Fruit fly (Drosophila melanogaster) whole organism, prepupa: Measurements from ENCODE around the gene dnc.

Source experiments
- CG10631 ChIP-seq: fragments of 200-800 bp; sonication (Bioruptor generic); optimal IDR thresholded peaks from 2 replicates; lab custom pipeline; 2016; ENCODE audit warnings: missing biosample characterization, missing genetic modification characterization
- CG10669 ChIP-seq: fragments of 200-800 bp; sonication (Bioruptor generic); optimal IDR thresholded peaks from 3 replicates; lab custom pipeline; 2018; ENCODE audit warnings: missing biosample characterization, mild to moderate bottlenecking, missing genetic modification characterization, moderate library complexity
- CG11294 ChIP-seq: fragments of 200-800 bp; sonication (Bioruptor generic); IDR thresholded peaks from 2 replicates; pipeline ENCODE4 v1.3.6; 2022; ENCODE audit warnings: missing biosample characterization, missing genetic modification characterization
- CG11762 ChIP-seq: fragments of 200-800 bp; sonication (Bioruptor generic); optimal IDR thresholded peaks from 3 replicates; lab custom pipeline; 2016; ENCODE audit warnings: missing biosample characterization, missing genetic modification characterization; ENCODE audit not compliant: insufficient read depth
- CG11902 ChIP-seq: fragments of 200-800 bp; sonication (Bioruptor generic); optimal IDR thresholded peaks from 3 replicates; lab custom pipeline; 2016; ENCODE audit warnings: missing biosample characterization, missing genetic modification characterization
- CG15336 ChIP-seq: fragments of 200-800 bp; sonication (Bioruptor generic); IDR thresholded peaks from 2 replicates; pipeline ENCODE4 v1.3.6; 2022; ENCODE audit warnings: missing biosample characterization, missing genetic modification characterization
- CG16779 ChIP-seq: fragments of 200-800 bp; sonication (Bioruptor generic); optimal IDR thresholded peaks from 3 replicates; lab custom pipeline; 2017; ENCODE audit warnings: missing biosample characterization, mild to moderate bottlenecking, missing genetic modification characterization
- CG3032 ChIP-seq: fragments of 200-800 bp; optimal IDR thresholded peaks from 2 replicates; lab custom pipeline; 2019; ENCODE audit warnings: missing biosample characterization, mild to moderate bottlenecking, missing genetic modification characterization, moderate library complexity
- CG31627 ChIP-seq: fragments of 200-800 bp; sonication (Bioruptor generic); optimal IDR thresholded peaks from 3 replicates; lab custom pipeline; 2016; ENCODE audit warnings: missing biosample characterization, missing genetic modification characterization
- CG32006 ChIP-seq: fragments of 200-800 bp; sonication (Bioruptor generic); optimal IDR thresholded peaks from 3 replicates; lab custom pipeline; 2017; ENCODE audit warnings: missing biosample characterization, mild to moderate bottlenecking, missing genetic modification characterization
- CG34406 ChIP-seq: fragments of 200-800 bp; sonication (Bioruptor generic); optimal IDR thresholded peaks from 3 replicates; lab custom pipeline; 2016; ENCODE audit warnings: missing biosample characterization, missing genetic modification characterization
- CG3919 ChIP-seq: fragments of 200-800 bp; sonication (Bioruptor generic); optimal IDR thresholded peaks from 3 replicates; lab custom pipeline; 2016; ENCODE audit warnings: missing biosample characterization, missing genetic modification characterization
- CG6276 ChIP-seq: fragments of 200-800 bp; sonication (Bioruptor generic); optimal IDR thresholded peaks from 2 replicates; lab custom pipeline; 2017; ENCODE audit warnings: missing biosample characterization, mild to moderate bottlenecking, missing genetic modification characterization
- CG6792 ChIP-seq: fragments of 200-800 bp; sonication (Bioruptor generic); optimal IDR thresholded peaks from 3 replicates; lab custom pipeline; 2016; ENCODE audit warnings: missing biosample characterization, missing genetic modification characterization
- CG6854 ChIP-seq: fragments of 200-800 bp; sonication (Bioruptor generic); optimal IDR thresholded peaks from 2 replicates; lab custom pipeline; 2017; ENCODE audit warnings: missing biosample characterization, mild to moderate bottlenecking, missing genetic modification characterization
- CG8119 ChIP-seq: fragments of 200-800 bp; sonication (Bioruptor generic); IDR thresholded peaks from 3 replicates; pipeline ENCODE4 v1.3.6; 2022; ENCODE audit warnings: missing biosample characterization, missing genetic modification characterization
- CG8319 ChIP-seq: fragments of 200-800 bp; sonication (Bioruptor generic); optimal IDR thresholded peaks from 3 replicates; lab custom pipeline; 2016; ENCODE audit warnings: missing biosample characterization, missing genetic modification characterization
- CG8632 ChIP-seq: fragments of 200-800 bp; sonication (Bioruptor generic); optimal IDR thresholded peaks from 3 replicates; lab custom pipeline; 2016; ENCODE audit warnings: missing biosample characterization, missing genetic modification characterization
- CG9139 ChIP-seq: fragments of 200-800 bp; sonication (Bioruptor generic); optimal IDR thresholded peaks from 3 replicates; lab custom pipeline; 2017; ENCODE audit warnings: missing biosample characterization, mild to moderate bottlenecking, missing genetic modification characterization
- Eip78C ChIP-seq: fragments of 200-800 bp; sonication (Bioruptor generic); peaks from one replicate; lab custom pipeline; 2016; ENCODE audit warnings: missing biosample characterization, missing genetic modification characterization
- Eip93F ChIP-seq: fragments of 200-800 bp; sonication (Bioruptor generic); optimal IDR thresholded peaks from 2 replicates; lab custom pipeline; 2016; ENCODE audit warnings: missing biosample characterization, mild to moderate bottlenecking, missing genetic modification characterization
- Ets21C ChIP-seq: fragments of 200-800 bp; sonication (Bioruptor generic); optimal IDR thresholded peaks from 3 replicates; lab custom pipeline; 2016; ENCODE audit warnings: missing biosample characterization, missing genetic modification characterization
- Hr38 ChIP-seq: sonication (Bioruptor generic); optimal IDR thresholded peaks from 2 replicates; lab custom pipeline; 2016; ENCODE audit warnings: missing biosample characterization, missing genetic modification characterization
- Hr39 ChIP-seq: fragments of 200-800 bp; sonication (Bioruptor generic); optimal IDR thresholded peaks from 2 replicates; lab custom pipeline; 2016; ENCODE audit warnings: missing biosample characterization, missing genetic modification characterization
- Hr4 ChIP-seq: fragments of 200-800 bp; sonication (Bioruptor generic); optimal IDR thresholded peaks from 3 replicates; lab custom pipeline; 2016; ENCODE audit warnings: missing biosample characterization, missing genetic modification characterization
- Met ChIP-seq: fragments of 200-800 bp; sonication (Bioruptor generic); optimal IDR thresholded peaks from 3 replicates; lab custom pipeline; 2016; ENCODE audit warnings: missing biosample characterization, missing genetic modification characterization
- OdsH ChIP-seq: fragments of 200-800 bp; sonication (Bioruptor generic); optimal IDR thresholded peaks from 3 replicates; lab custom pipeline; 2016; ENCODE audit warnings: missing biosample characterization, missing genetic modification characterization
- Smox ChIP-seq: fragments of 200-800 bp; sonication (Bioruptor generic); optimal IDR thresholded peaks from 3 replicates; lab custom pipeline; 2016; ENCODE audit warnings: missing biosample characterization, missing genetic modification characterization
- Sox102F ChIP-seq: fragments of 200-800 bp; sonication (Bioruptor generic); optimal IDR thresholded peaks from 2 replicates; lab custom pipeline; 2016; ENCODE audit warnings: missing biosample characterization, mild to moderate bottlenecking, missing genetic modification characterization
- Sox14 ChIP-seq: fragments of 200-800 bp; sonication (Bioruptor generic); optimal IDR thresholded peaks from 3 replicates; lab custom pipeline; 2016; ENCODE audit warnings: missing biosample characterization, missing genetic modification characterization
- Sox15 ChIP-seq: fragments of 200-800 bp; sonication (Bioruptor generic); optimal IDR thresholded peaks from 3 replicates; lab custom pipeline; 2016; ENCODE audit warnings: missing biosample characterization, missing genetic modification characterization
- achi ChIP-seq: fragments of 200-800 bp; sonication (Bioruptor generic); optimal IDR thresholded peaks from 3 replicates; lab custom pipeline; 2016; ENCODE audit warnings: missing biosample characterization, missing genetic modification characterization
- acj6 ChIP-seq: fragments of 200-800 bp; sonication (Bioruptor generic); optimal IDR thresholded peaks from 3 replicates; lab custom pipeline; 2016; ENCODE audit warnings: missing biosample characterization, missing genetic modification characterization
- cyc ChIP-seq: fragments of 200-800 bp; sonication (Bioruptor generic); optimal IDR thresholded peaks from 3 replicates; lab custom pipeline; 2016; ENCODE audit warnings: missing biosample characterization, missing genetic modification characterization
- dac ChIP-seq: fragments of 200-800 bp; sonication (Bioruptor generic); optimal IDR thresholded peaks from 2 replicates; lab custom pipeline; 2017; ENCODE audit warnings: missing biosample characterization, mild to moderate bottlenecking, missing genetic modification characterization
- dsx ChIP-seq: fragments of 200-800 bp; optimal IDR thresholded peaks from 3 replicates; lab custom pipeline; 2019; ENCODE audit warnings: missing biosample characterization, mild to moderate bottlenecking, missing genetic modification characterization, moderate library complexity; ENCODE audit not compliant: poor library complexity, severe bottlenecking
- eg ChIP-seq: fragments of 200-800 bp; sonication (Bioruptor generic); IDR thresholded peaks from 3 replicates; pipeline ENCODE4 v1.3.6; 2022; ENCODE audit warnings: missing biosample characterization, missing genetic modification characterization
- fd59A ChIP-seq: fragments of 200-800 bp; sonication (Bioruptor generic); optimal IDR thresholded peaks from 2 replicates; lab custom pipeline; 2017; ENCODE audit warnings: missing biosample characterization, mild to moderate bottlenecking, missing genetic modification characterization, missing genetic modification reagents
- pdm3 ChIP-seq: fragments of 200-800 bp; sonication (Bioruptor generic); optimal IDR thresholded peaks from 3 replicates; lab custom pipeline; 2016; ENCODE audit warnings: missing biosample characterization, missing genetic modification characterization
- salr ChIP-seq, 2 experiments: fragments of 200-800 bp; sonication (Bioruptor generic); optimal IDR thresholded peaks; 3 replicates each; lab custom pipeline; 2016 to 2018; ENCODE audit warnings: missing biosample characterization in 2 of 2, missing genetic modification characterization in 2 of 2, mild to moderate bottlenecking in 1 of 2
- ss ChIP-seq, 2 experiments: fragments of 200-800 bp; sonication (Bioruptor generic); optimal IDR thresholded peaks; 2 replicates in 1 of 2; 3 replicates in 1 of 2; lab custom pipeline; 2017 to 2018; ENCODE audit warnings: mild to moderate bottlenecking in 2 of 2, missing biosample characterization in 2 of 2, missing genetic modification characterization in 2 of 2, moderate library complexity in 1 of 2
- svp ChIP-seq: fragments of 200-800 bp; sonication (Bioruptor generic); peaks from one replicate; lab custom pipeline; 2016; ENCODE audit warnings: missing biosample characterization, missing genetic modification characterization
- vri ChIP-seq: fragments of 200-800 bp; sonication (Bioruptor generic); optimal IDR thresholded peaks from 3 replicates; lab custom pipeline; 2016; ENCODE audit warnings: missing biosample characterization, mild to moderate bottlenecking, missing genetic modification characterization

The dnc gene

dm6 chrX:3288909-3289706 is 112.9 kb downstream of the dnc start (continued):
- TF ChIP-seq Hr39 (GFP tag; lab: Kevin White, UChicago), result peak; percentile 49
- TF ChIP-seq achi (GFP tag; lab: Kevin White, UChicago), result peak; percentile 58
- TF ChIP-seq Sox102F (GFP tag; lab: Kevin White, UChicago), result peak; percentile 66
- TF ChIP-seq CG34406 (GFP tag; lab: Kevin White, UChicago), result peak; percentile 45
- peak; percentile 35 for TF ChIP-seq CG8632 (GFP tag; lab: Kevin White, UChicago)
- no peak for TF ChIP-seq CG11902
- peak; percentile 4 for TF ChIP-seq Ets21C
- TF ChIP-seq CG8119 (GFP tag; lab: Robert Waterston, UW), result peak; percentile 54; the same call in 2 of the 3 replicates
- peak; percentile 49 for TF ChIP-seq CG6276 (GFP tag; lab: Kevin White, UChicago)
- peak; percentile 69 for TF ChIP-seq Sox14 (GFP tag; lab: Kevin White, UChicago)

- TF ChIP-seq Eip78C (GFP tag; lab: Kevin White, UChicago) (peak; percentile 9), svp (GFP tag; lab: Kevin White, UChicago) (peak; percentile 68), CG16779 (no peak)
These were observed 114.9 kb downstream of the dnc start for dm6 chrX:3291071-3291660.

DNA sequence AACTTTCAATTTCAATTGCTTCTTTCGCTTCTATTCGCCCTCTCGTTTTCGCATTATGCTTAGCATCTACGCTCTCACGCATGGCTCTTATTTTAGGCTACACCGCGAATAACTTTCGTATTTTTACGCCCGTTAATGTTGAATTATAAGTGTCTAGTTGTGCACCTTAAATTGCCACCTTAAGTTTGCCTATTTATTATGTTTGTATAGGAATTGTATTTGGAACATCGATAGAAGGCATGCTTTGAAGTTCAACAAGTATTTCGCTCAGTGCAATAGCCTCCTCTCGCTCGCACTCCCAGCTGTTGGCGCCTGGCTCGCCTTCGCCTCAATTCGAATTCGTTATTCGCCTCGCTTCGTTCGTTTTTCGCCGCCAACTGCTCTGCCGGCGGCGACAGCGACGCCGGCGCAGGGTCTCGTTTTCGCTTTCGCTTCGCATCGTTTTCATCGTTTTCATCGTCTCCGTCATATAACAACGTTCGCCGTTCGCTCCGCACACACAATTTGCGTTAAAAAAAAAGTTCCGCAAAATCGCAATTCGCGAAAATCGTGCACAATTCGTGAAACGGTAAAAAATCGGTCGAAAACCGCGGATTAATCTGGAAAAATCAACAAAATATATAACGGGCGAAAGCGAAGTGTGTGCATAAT is 118.7 kb downstream of the dnc start:
- TF ChIP-seq CG3032 (tag; lab: Kevin White, UChicago) (peak; percentile 94), salr (GFP tag; optimal IDR thresholded peaks at IDR 0.05; lab: Kevin White, UChicago) (peak; percentile 96), CG11294 (GFP tag; lab: Robert Waterston, UW) (peak; percentile 97), CG8632 (GFP tag; lab: Kevin White, UChicago) (peak; percentile 86), Sox14 (GFP tag; lab: Kevin White, UChicago) (peak; percentile 97), vri (GFP tag; lab: Kevin White, UChicago) (peak; percentile 92), CG15336 (peak; percentile 98), CG32006 (GFP tag; lab: Kevin White, UChicago) (peak; percentile 98), Sox15 (GFP tag; lab: Kevin White, UChicago) (peak; percentile 92), Sox102F (GFP tag; lab: Kevin White, UChicago) (peak; percentile 92), CG6854 (peak; percentile 79), CG3919 (GFP tag; lab: Kevin White, UChicago) (peak; percentile 98), OdsH (GFP tag; lab: Kevin White, UChicago) (peak; percentile 98), acj6 (peak; percentile 97), ss (GFP tag; optimal IDR thresholded peaks at IDR 0.05; lab: Kevin White, UChicago) (peak; percentile 87 to 92), Smox (peak; percentile 91), eg (peak; percentile 98), Eip93F (GFP tag; lab: Kevin White, UChicago) (peak; percentile 60), Hr38 (GFP tag; lab: Kevin White, UChicago) (peak; percentile 88), CG6792 (GFP tag; lab: Kevin White, UChicago) (peak; percentile 95), dsx (GFP tag; lab: Kevin White, UChicago) (peak; percentile 89), CG10669 (GFP tag; lab: Kevin White, UChicago) (peak; percentile 95), CG9139 (GFP tag; lab: Kevin White, UChicago) (peak; percentile 86), Met (GFP tag; lab: Kevin White, UChicago) (peak; percentile 92), CG8319 (GFP tag; lab: Kevin White, UChicago) (peak; percentile 91), CG11762 (GFP tag; lab: Kevin White, UChicago) (peak; percentile 91), fd59A (GFP tag; lab: Kevin White, UChicago) (peak; percentile 94), CG6276 (GFP tag; lab: Kevin White, UChicago) (peak; percentile 96), dac (GFP tag; lab: Kevin White, UChicago) (peak; percentile 97), CG31627 (GFP tag; lab: Kevin White, UChicago) (peak; percentile 96), pdm3 (GFP tag; lab: Kevin White, UChicago) (peak; percentile 98), CG8119 (GFP tag; lab: Robert Waterston, UW) (peak; percentile 98), cyc (GFP tag; lab: Kevin White, UChicago) (peak; percentile 96), Hr4 (GFP tag; lab: Kevin White, UChicago) (peak; percentile 98), Hr39 (GFP tag; lab: Kevin White, UChicago) (peak; percentile 96), CG10631 (peak; percentile 98), CG34406 (GFP tag; lab: Kevin White, UChicago) (peak; percentile 91)
